Worm (Caenorhabditis elegans) whole organism, L4 larva: Measurements from ENCODE around the gene ZK1307.7.

ENCODE experiments used
- T20F7.1 ChIP-seq: fragments of 200-800 bp; sonication (Bioruptor generic); optimal IDR thresholded peaks from 2 replicates; lab custom pipeline; 2018; ENCODE audit warnings: mild to moderate bottlenecking, missing genetic modification characterization, missing compliant biosample characterization
- Y105C5A.15 ChIP-seq: fragments of 200-800 bp; sonication (Bioruptor generic); IDR thresholded peaks from 2 replicates; pipeline ENCODE4 v1.3.6; 2022; ENCODE audit warnings: missing genetic modification characterization, missing compliant biosample characterization
- Y5F2A.4 ChIP-seq: fragments of 200-800 bp; sonication (Bioruptor generic); optimal IDR thresholded peaks from 2 replicates; lab custom pipeline; 2018; ENCODE audit warnings: mild to moderate bottlenecking, missing genetic modification characterization, missing compliant biosample characterization
- Y75B8A.6 ChIP-seq: fragments of 200-800 bp; sonication (Bioruptor generic); IDR thresholded peaks from 2 replicates; pipeline ENCODE4 v1.3.6; 2022; ENCODE audit warnings: missing genetic modification reagents, missing genetic modification characterization, missing compliant biosample characterization
- ZK546.5 ChIP-seq, 2 experiments: sonication (generic microtip); optimal IDR thresholded peaks; 2 replicates each; lab custom pipeline; 2017; ENCODE audit warnings: missing biosample characterization in 2 of 2, missing genetic modification characterization in 2 of 2
- aha-1 ChIP-seq: fragments of 150-350 bp; peaks from one replicate; lab custom pipeline; 2014; ENCODE audit warnings: missing biosample characterization, missing genetic modification characterization
- aly-2 ChIP-seq: sonication (generic microtip); optimal IDR thresholded peaks from 2 replicates; lab custom pipeline; 2018; ENCODE audit warnings: missing biosample characterization, missing genetic modification characterization
- ama-1 ChIP-seq: fragments of 150-350 bp; optimal IDR thresholded peaks from 2 replicates; lab custom pipeline; 2014; ENCODE audit warnings: inconsistent platforms, mixed read lengths
- arid-1 ChIP-seq: fragments of 200-800 bp; sonication (Bioruptor generic); conservative IDR thresholded peaks from 2 replicates; pipeline ENCODE4 v1.3.6; 2022; ENCODE audit warnings: missing genetic modification reagents, missing genetic modification characterization, missing compliant biosample characterization
- ceh-32 ChIP-seq: sonication (generic microtip); optimal IDR thresholded peaks from 2 replicates; lab custom pipeline; 2016; ENCODE audit warnings: mild to moderate bottlenecking, missing genetic modification characterization, missing compliant biosample characterization; ENCODE audit not compliant: poor library complexity
- ceh-82 ChIP-seq: sonication (generic microtip); optimal IDR thresholded peaks from 2 replicates; lab custom pipeline; 2017; ENCODE audit warnings: missing biosample characterization, missing genetic modification characterization
- cey-2 ChIP-seq: sonication (generic microtip); optimal IDR thresholded peaks from 3 replicates; lab custom pipeline; 2017; ENCODE audit warnings: missing genetic modification characterization, mild to moderate bottlenecking, missing compliant biosample characterization, antibody characterized with exemption, borderline replicate concordance; ENCODE audit not compliant: insufficient read depth
- ctbp-1 ChIP-seq: fragments of 200-800 bp; sonication (Bioruptor generic); IDR thresholded peaks from 2 replicates; pipeline ENCODE4 v1.3.6; 2022; ENCODE audit warnings: missing genetic modification reagents, missing genetic modification characterization, missing compliant biosample characterization
- daf-16 ChIP-seq, 3 experiments: sonication (generic microtip); optimal IDR thresholded peaks; 2 replicates each; lab custom pipeline; 2016 to 2017; ENCODE audit warnings: missing genetic modification characterization in 3 of 3, missing genetic modification reagents in 3 of 3, mild to moderate bottlenecking in 2 of 3, missing compliant biosample characterization in 2 of 3, missing biosample characterization in 1 of 3, moderate library complexity in 1 of 3
- dve-1 ChIP-seq: sonication (generic microtip); optimal IDR thresholded peaks from 2 replicates; lab custom pipeline; 2017; ENCODE audit warnings: antibody characterized with exemption, mild to moderate bottlenecking, missing genetic modification characterization, missing compliant biosample characterization; ENCODE audit not compliant: insufficient read depth
- fkh-10 ChIP-seq: fragments of 150-350 bp; optimal IDR thresholded peaks from 2 replicates; lab custom pipeline; 2014; ENCODE audit warnings: missing biosample characterization, missing genetic modification reagents, missing genetic modification characterization
- fos-1 ChIP-seq: fragments of 150-350 bp; optimal IDR thresholded peaks from 2 replicates; lab custom pipeline; 2014; ENCODE audit warnings: missing biosample characterization, missing genetic modification characterization
- hif-1 ChIP-seq, 2 experiments: sonication (generic microtip); optimal IDR thresholded peaks; 2 replicates each; lab custom pipeline; 2016 to 2017; ENCODE audit warnings: missing compliant biosample characterization in 2 of 2, missing genetic modification characterization in 2 of 2, missing genetic modification reagents in 2 of 2, missing genotype in 2 of 2, mild to moderate bottlenecking in 1 of 2
- hmg-1.1 ChIP-seq: fragments of 200-800 bp; sonication (Bioruptor generic); IDR thresholded peaks from 2 replicates; pipeline ENCODE4 v1.3.6; 2022; ENCODE audit warnings: missing genetic modification reagents, missing genetic modification characterization, missing compliant biosample characterization
- jun-1 ChIP-seq: fragments of 150-350 bp; optimal IDR thresholded peaks from 2 replicates; lab custom pipeline; 2014; ENCODE audit warnings: missing biosample characterization, missing genetic modification reagents, missing genetic modification characterization
- lin-1 ChIP-seq: fragments of 200-800 bp; sonication (Bioruptor generic); IDR thresholded peaks from 2 replicates; pipeline ENCODE4 v1.3.6; 2022; ENCODE audit warnings: missing genetic modification reagents, missing genetic modification characterization, missing compliant biosample characterization
- lin-13 ChIP-seq: fragments of 150-350 bp; optimal IDR thresholded peaks from 2 replicates; lab custom pipeline; 2014; ENCODE audit warnings: missing biosample characterization, missing genetic modification reagents, missing genetic modification characterization
- lin-29 ChIP-seq: fragments of 200-800 bp; sonication (Bioruptor generic); IDR thresholded peaks from 2 replicates; pipeline ENCODE4 v1.3.6; 2022; ENCODE audit warnings: missing genetic modification reagents, missing genetic modification characterization, missing compliant biosample characterization
- lin-38 ChIP-seq: fragments of 200-800 bp; sonication (Bioruptor generic); IDR thresholded peaks from 2 replicates; pipeline ENCODE4 v1.3.6; 2022; ENCODE audit warnings: missing genetic modification reagents, missing genetic modification characterization, missing compliant biosample characterization
- madf-5 ChIP-seq, 2 experiments: fragments of 200-800 bp; sonication (Bioruptor generic); IDR thresholded peaks; 2 replicates each; pipeline ENCODE4 v1.3.6; 2022; ENCODE audit warnings: missing compliant biosample characterization in 2 of 2, missing genetic modification characterization in 2 of 2
- mdl-1 ChIP-seq, 2 experiments: fragments of 150-350 bp in 1 of 2; sonication (generic microtip) in 1 of 2; optimal IDR thresholded peaks; 2 replicates each; lab custom pipeline; 2014 to 2017; ENCODE audit warnings: missing biosample characterization in 2 of 2, missing genetic modification characterization in 2 of 2
- mes-2 ChIP-seq: sonication (generic microtip); optimal IDR thresholded peaks from 2 replicates; lab custom pipeline; 2016; ENCODE audit warnings: missing genotype, mild to moderate bottlenecking, missing genetic modification characterization, missing compliant biosample characterization; ENCODE audit not compliant: poor library complexity, severe bottlenecking
- mxl-3 ChIP-seq: fragments of 200-800 bp; sonication (Bioruptor generic); optimal IDR thresholded peaks from 2 replicates; lab custom pipeline; 2018; ENCODE audit warnings: mild to moderate bottlenecking, missing genetic modification characterization, missing compliant biosample characterization
- nhr-10 ChIP-seq: fragments of 150-350 bp; optimal IDR thresholded peaks from 2 replicates; lab custom pipeline; 2014; ENCODE audit warnings: missing biosample characterization, missing genetic modification characterization
- nhr-102 ChIP-seq: sonication (generic microtip); optimal IDR thresholded peaks from 2 replicates; lab custom pipeline; 2016; ENCODE audit warnings: mild to moderate bottlenecking, missing genetic modification characterization, moderate library complexity, missing compliant biosample characterization
- nhr-42 ChIP-seq: fragments of 200-800 bp; sonication (Bioruptor generic); IDR thresholded peaks from 2 replicates; pipeline ENCODE4 v1.3.6; 2022; ENCODE audit warnings: missing genetic modification characterization, missing compliant biosample characterization
- nhr-76 ChIP-seq: fragments of 150-350 bp; optimal IDR thresholded peaks from 2 replicates; lab custom pipeline; 2014; ENCODE audit warnings: missing biosample characterization, missing genetic modification characterization
- php-3 ChIP-seq: fragments of 200-800 bp; sonication (Bioruptor generic); IDR thresholded peaks from 2 replicates; pipeline ENCODE4 v1.3.6; 2022; ENCODE audit warnings: missing genetic modification reagents, missing genetic modification characterization, missing compliant biosample characterization
- rbr-2 ChIP-seq: sonication (generic microtip); optimal IDR thresholded peaks from 2 replicates; lab custom pipeline; 2016; ENCODE audit warnings: missing genotype, missing genetic modification characterization, missing compliant biosample characterization
- spr-3 ChIP-seq: fragments of 200-800 bp; sonication (Bioruptor generic); optimal IDR thresholded peaks from 2 replicates; lab custom pipeline; 2018; ENCODE audit warnings: mild to moderate bottlenecking, missing genetic modification characterization, missing compliant biosample characterization
- unc-62 ChIP-seq, 3 experiments: fragments of 150-350 bp in 1 of 3; sonication (generic microtip); optimal IDR thresholded peaks in 2 of 3; peaks in 1 of 3; 1 replicate in 1 of 3; 2 replicates in 2 of 3; lab custom pipeline; 2014 to 2017; ENCODE audit warnings: missing biosample characterization in 3 of 3, missing genetic modification characterization in 3 of 3, missing genetic modification reagents in 3 of 3, missing genotype in 1 of 3
- zfp-2 ChIP-seq: sonication (generic microtip); optimal IDR thresholded peaks from 2 replicates; lab custom pipeline; 2016; ENCODE audit warnings: mild to moderate bottlenecking, missing genetic modification characterization, missing compliant biosample characterization
- zfp-3 ChIP-seq: fragments of 200-800 bp; sonication (Bioruptor generic); conservative IDR thresholded peaks from 2 replicates; pipeline ENCODE4 v1.3.6; 2022; ENCODE audit warnings: missing genetic modification reagents, missing genetic modification characterization, missing compliant biosample characterization
- zip-11 ChIP-seq: fragments of 200-800 bp; sonication (Bioruptor generic); IDR thresholded peaks from 2 replicates; pipeline ENCODE4 v1.3.6; 2022; ENCODE audit warnings: missing genetic modification characterization, missing compliant biosample characterization
- zip-2 ChIP-seq: fragments of 150-350 bp; optimal IDR thresholded peaks from 2 replicates; lab custom pipeline; 2014; ENCODE audit warnings: missing biosample characterization, missing genetic modification characterization
- ztf-11 ChIP-seq: fragments of 150-350 bp; optimal IDR thresholded peaks from 2 replicates; lab custom pipeline; 2014; ENCODE audit warnings: missing biosample characterization, missing genetic modification characterization

Gene ZK1307.7

ce11 chrII:9591071-9591470 is 45.3 kb upstream of the ZK1307.7 start, which contains the start of the genes E02H1.1 and tag-124 (continued):
- TF ChIP-seq ama-1 (no peak), nhr-10 (tag; lab: Kevin White, UChicago) (no peak)

ce11 chrII:9592737-9593136 is 43.7 kb upstream of the ZK1307.7 start, which contains the start of gene parp-2:
Gene parp-2 (plus strand): TSS chrII:9593037.
- TF ChIP-seq mes-2 (tag; lab: Kevin White, UChicago) (no peak), ZK546.5 (tag; optimal IDR thresholded peaks at IDR 0.05; lab: Kevin White, UChicago) (no peak), aly-2 (tag; lab: Kevin White, UChicago) (no peak), zfp-2 (no peak), nhr-42 (GFP tag; lab: Robert Waterston, UW) (no peak), nhr-102 (tag; lab: Kevin White, UChicago) (no peak), zip-11 (no peak), T20F7.1 (GFP tag; lab: Kevin White, UChicago) (no peak), mdl-1 (tag; optimal IDR thresholded peaks at IDR 0.05; lab: Kevin White, UChicago) (no peak), Y5F2A.4 (GFP tag; lab: Kevin White, UChicago) (no peak), fos-1 (tag; lab: Kevin White, UChicago) (no peak), ceh-32 (no peak), ctbp-1 (GFP tag; lab: Robert Waterston, UW) (no peak), hif-1 (tag; optimal IDR thresholded peaks at IDR 0.05; lab: Kevin White, UChicago) (no peak)

- TF ChIP-seq php-3 (no peak), ceh-82 (tag; lab: Kevin White, UChicago) (no peak), Y105C5A.15 (GFP tag; lab: Robert Waterston, UW) (no peak), ctbp-1 (GFP tag; lab: Robert Waterston, UW) (no peak)
These were observed 41.5 kb upstream of the ZK1307.7 start, which contains the start of gene E02H1.5 for ce11 chrII:9594924-9595323. Gene E02H1.5 (plus strand): TSS chrII:9595224.

- TF ChIP-seq zip-11 (no peak), jun-1 (tag; lab: Kevin White, UChicago) (no peak), unc-62 (GFP tag; optimal IDR thresholded peaks at IDR 0.05 in 1 of 2; lab: Kevin White, UChicago) (no peak), unc-62 (tag; optimal IDR thresholded peaks at IDR 0.05; lab: Kevin White, UChicago) (no peak), ama-1 (no peak), lin-13 (GFP tag; lab: Kevin White, UChicago) (no peak), fkh-10 (GFP tag; lab: Kevin White, UChicago) (no peak), mxl-3 (GFP tag; lab: Kevin White, UChicago) (no peak)
- TF ChIP-seq, all 104 proteins: peak for 0
These were observed 40.0 kb upstream of the ZK1307.7 start, which contains the start of gene E02H1.6 for ce11 chrII:9596401-9596800. Gene E02H1.6 (plus strand): TSS chrII:9596701.

ce11 chrII:9597516-9598047 is 38.8 kb upstream of the ZK1307.7 start, which contains the start of gene mrpl-53:
Gene mrpl-53 (plus strand): TSS chrII:9597622.
- TF ChIP-seq aha-1 (peak; percentile 92), dve-1 (peak; percentile 1), lin-38 (GFP tag; lab: Robert Waterston, UW) (no peak), Y75B8A.6 (GFP tag; lab: Robert Waterston, UW) (no peak), ama-1 (peak; percentile 6), zip-2 (tag; lab: Kevin White, UChicago) (no peak), arid-1 (GFP tag; lab: Robert Waterston, UW) (0 out of 2 replicates have a peak, but pooled peaks have one; percentile 7), lin-29 (GFP tag; lab: Robert Waterston, UW) (no peak), hmg-1.1 (GFP tag; lab: Robert Waterston, UW) (no peak), lin-1 (GFP tag; lab: Robert Waterston, UW) (no peak), ztf-11 (tag; lab: Kevin White, UChicago) (no peak), hif-1 (tag; optimal IDR thresholded peaks at IDR 0.05; lab: Kevin White, UChicago) (peak in 1 of 2 experiments; percentile 8), cey-2 (tag; lab: Kevin White, UChicago) (no peak), rbr-2 (tag; lab: Kevin White, UChicago) (no peak), spr-3 (GFP tag; lab: Kevin White, UChicago) (no peak), daf-16 (GFP tag; optimal IDR thresholded peaks at IDR 0.05; lab: Kevin White, UChicago) (peak in 1 of 2 experiments; percentile 8), daf-16 (tag; optimal IDR thresholded peaks at IDR 0.05; lab: Kevin White, UChicago) (no peak), T20F7.1 (GFP tag; lab: Kevin White, UChicago) (no peak), mdl-1 (tag; optimal IDR thresholded peaks at IDR 0.05; lab: Kevin White, UChicago) (no peak), madf-5 (GFP tag; IDR thresholded peaks at IDR 0.05; lab: Robert Waterston, UW) (no peak), zfp-2 (no peak), nhr-76 (no peak), zfp-3 (GFP tag; lab: Robert Waterston, UW) (0 out of 2 replicates have a peak, but pooled peaks have one; percentile 65)
